Fruit fly (Drosophila melanogaster) whole organism, embryonic: Measurements from ENCODE around the gene uif.

ENCODE experiments used
- Antp ChIP-seq: fragments of 200-800 bp; sonication (Bioruptor generic); optimal IDR thresholded peaks from 3 replicates; lab custom pipeline; 2016; ENCODE audit warnings: missing biosample characterization, missing genetic modification characterization
- Bdp1 ChIP-seq: fragments of 200-800 bp; sonication (Bioruptor generic); optimal IDR thresholded peaks from 3 replicates; lab custom pipeline; 2016; ENCODE audit warnings: missing biosample characterization, missing genetic modification characterization
- CG12104 ChIP-seq: fragments of 200-800 bp; sonication (Bioruptor generic); optimal IDR thresholded peaks from 3 replicates; lab custom pipeline; 2016; ENCODE audit warnings: missing biosample characterization, missing genetic modification characterization
- CG12659 ChIP-seq: fragments of 200-800 bp; sonication (Bioruptor generic); optimal IDR thresholded peaks from 3 replicates; lab custom pipeline; 2017; ENCODE audit warnings: mild to moderate bottlenecking, missing biosample characterization, missing genetic modification reagents, missing genetic modification characterization
- CG13296 ChIP-seq: fragments of 200-800 bp; sonication (Bioruptor generic); optimal IDR thresholded peaks from 3 replicates; lab custom pipeline; 2018; ENCODE audit warnings: missing biosample characterization, mild to moderate bottlenecking, missing genetic modification characterization
- CG13424 ChIP-seq: fragments of 200-800 bp; sonication (Bioruptor generic); optimal IDR thresholded peaks from 2 replicates; lab custom pipeline; 2019; ENCODE audit warnings: missing biosample characterization, mild to moderate bottlenecking, missing genetic modification characterization, moderate library complexity
- CG13894 ChIP-seq: fragments of 200-800 bp; sonication (Bioruptor generic); optimal IDR thresholded peaks from 3 replicates; lab custom pipeline; 2018; ENCODE audit warnings: missing biosample characterization, mild to moderate bottlenecking, missing genetic modification characterization, moderate library complexity
- CG14667 ChIP-seq: fragments of 200-800 bp; sonication (Bioruptor generic); IDR thresholded peaks from 2 replicates; pipeline ENCODE4 v1.3.6; 2022; ENCODE audit warnings: missing biosample characterization, missing genetic modification characterization
- CG15479 ChIP-seq: fragments of 200-800 bp; sonication (Bioruptor generic); optimal IDR thresholded peaks from 3 replicates; lab custom pipeline; 2019; ENCODE audit warnings: missing biosample characterization, mild to moderate bottlenecking, missing genetic modification characterization, moderate library complexity
- CG17385 ChIP-seq: fragments of 200-800 bp; sonication (Bioruptor generic); optimal IDR thresholded peaks from 3 replicates; lab custom pipeline; 2018; ENCODE audit warnings: missing biosample characterization, mild to moderate bottlenecking, missing genetic modification characterization
- CG18476 ChIP-seq: fragments of 200-800 bp; sonication (Bioruptor generic); optimal IDR thresholded peaks from 2 replicates; lab custom pipeline; 2016; ENCODE audit warnings: missing biosample characterization, mild to moderate bottlenecking, missing genetic modification characterization
- CG2199 ChIP-seq: fragments of 200-800 bp; sonication (Bioruptor generic); IDR thresholded peaks from 3 replicates; pipeline ENCODE4 v1.3.6; 2022; ENCODE audit warnings: missing biosample characterization, missing genetic modification characterization
- CG31365 ChIP-seq: fragments of 200-800 bp; sonication (Bioruptor generic); optimal IDR thresholded peaks from 2 replicates; lab custom pipeline; 2018; ENCODE audit warnings: missing biosample characterization, mild to moderate bottlenecking, missing genetic modification characterization
- CG32767 ChIP-seq: fragments of 200-800 bp; sonication (Bioruptor generic); IDR thresholded peaks from 2 replicates; pipeline ENCODE4 v1.3.6; 2022; ENCODE audit warnings: missing biosample characterization, missing genetic modification characterization
- CG34224 ChIP-seq: fragments of 200-800 bp; sonication (Bioruptor generic); IDR thresholded peaks from 3 replicates; pipeline ENCODE4 v1.3.6; 2022; ENCODE audit warnings: missing biosample characterization, missing genetic modification characterization; ENCODE audit not compliant: partially characterized antibody
- CG4707 ChIP-seq: fragments of 200-800 bp; sonication (Bioruptor generic); optimal IDR thresholded peaks from 2 replicates; lab custom pipeline; 2018; ENCODE audit warnings: missing biosample characterization, mild to moderate bottlenecking, missing genetic modification characterization, moderate library complexity
- CG6791 ChIP-seq: fragments of 200-800 bp; sonication (Bioruptor generic); IDR thresholded peaks from 3 replicates; pipeline ENCODE4 v1.3.6; 2022; ENCODE audit warnings: missing biosample characterization, missing genetic modification characterization; ENCODE audit not compliant: partially characterized antibody
- CG6854 ChIP-seq: fragments of 200-800 bp; sonication (Bioruptor generic); optimal IDR thresholded peaks from 3 replicates; lab custom pipeline; 2017; ENCODE audit warnings: missing biosample characterization, mild to moderate bottlenecking, missing genetic modification characterization
- CG7745 ChIP-seq: fragments of 200-800 bp; sonication (Bioruptor generic); optimal IDR thresholded peaks from 2 replicates; lab custom pipeline; 2018; ENCODE audit warnings: missing biosample characterization, mild to moderate bottlenecking, missing genetic modification characterization, moderate library complexity
- CG8281 ChIP-seq: fragments of 200-800 bp; sonication (Bioruptor generic); optimal IDR thresholded peaks from 2 replicates; lab custom pipeline; 2018; ENCODE audit warnings: missing biosample characterization, mild to moderate bottlenecking, missing genetic modification characterization, moderate library complexity
- CG8290 ChIP-seq, 3 experiments: fragments of 200-800 bp; sonication (Bioruptor generic); optimal IDR thresholded peaks; 2 replicates each; lab custom pipeline; 2016 to 2019; ENCODE audit warnings: missing biosample characterization in 3 of 3, missing genetic modification characterization in 3 of 3, mild to moderate bottlenecking in 2 of 3, moderate library complexity in 1 of 3
- CG8388 ChIP-seq: fragments of 200-800 bp; sonication (Bioruptor generic); optimal IDR thresholded peaks from 2 replicates; lab custom pipeline; 2019; ENCODE audit warnings: missing biosample characterization, mild to moderate bottlenecking, missing genetic modification characterization, moderate library complexity
- CG8765 ChIP-seq: fragments of 200-800 bp; sonication (Bioruptor generic); IDR thresholded peaks from 2 replicates; pipeline ENCODE4 v1.3.6; 2022; ENCODE audit warnings: missing biosample characterization, missing genetic modification characterization
- CHES-1-like ChIP-seq: fragments of 200-800 bp; sonication (Bioruptor generic); optimal IDR thresholded peaks from 2 replicates; lab custom pipeline; 2016; ENCODE audit warnings: missing biosample characterization, missing genetic modification characterization
- Gug ChIP-seq: fragments of 200-800 bp; sonication (Bioruptor generic); IDR thresholded peaks from 4 replicates; pipeline ENCODE4 v1.3.6; 2022; ENCODE audit warnings: missing biosample characterization, missing genetic modification characterization
- Hey ChIP-seq: fragments of 200-800 bp; sonication (Bioruptor generic); optimal IDR thresholded peaks from 3 replicates; lab custom pipeline; 2018; ENCODE audit warnings: missing biosample characterization, mild to moderate bottlenecking, missing genetic modification characterization
- MBD-R2 ChIP-seq: fragments of 200-800 bp; sonication (Bioruptor generic); IDR thresholded peaks from 2 replicates; pipeline ENCODE4 v1.3.6; 2022; ENCODE audit warnings: missing biosample characterization, missing genetic modification characterization
- Meics ChIP-seq: fragments of 200-800 bp; sonication (Bioruptor generic); optimal IDR thresholded peaks from 2 replicates; lab custom pipeline; 2017; ENCODE audit warnings: missing biosample characterization, mild to moderate bottlenecking, missing genetic modification characterization
- Nf-YC ChIP-seq: fragments of 200-800 bp; optimal IDR thresholded peaks from 3 replicates; lab custom pipeline; 2019; ENCODE audit warnings: missing biosample characterization, mild to moderate bottlenecking, missing genetic modification characterization, moderate library complexity
- Opbp ChIP-seq: fragments of 200-800 bp; sonication (Bioruptor generic); IDR thresholded peaks from 3 replicates; pipeline ENCODE4 v1.3.6; 2022; ENCODE audit warnings: missing biosample characterization, missing genetic modification characterization; ENCODE audit not compliant: partially characterized antibody
- Spps ChIP-seq: fragments of 200-800 bp; sonication (Bioruptor generic); optimal IDR thresholded peaks from 2 replicates; lab custom pipeline; 2018; ENCODE audit warnings: missing biosample characterization, mild to moderate bottlenecking, missing genetic modification characterization
- Xbp1 ChIP-seq: fragments of 200-800 bp; sonication (Bioruptor generic); optimal IDR thresholded peaks from 3 replicates; lab custom pipeline; 2016; ENCODE audit warnings: missing biosample characterization, mild to moderate bottlenecking, missing genetic modification characterization
- Xrp1 ChIP-seq: fragments of 200-800 bp; sonication (Bioruptor generic); IDR thresholded peaks from 2 replicates; pipeline ENCODE4 v1.3.6; 2022; ENCODE audit warnings: missing biosample characterization, missing genetic modification characterization
- ap ChIP-seq: fragments of 200-800 bp; sonication (Bioruptor generic); IDR thresholded peaks from 2 replicates; pipeline ENCODE4 v1.3.6; 2022; ENCODE audit warnings: missing biosample characterization, missing genetic modification characterization
- ash1 ChIP-seq: fragments of 200-800 bp; sonication (Bioruptor generic); optimal IDR thresholded peaks from 2 replicates; lab custom pipeline; 2018; ENCODE audit warnings: missing biosample characterization, mild to moderate bottlenecking, missing genetic modification characterization
- bigmax ChIP-seq: fragments of 200-800 bp; sonication (Bioruptor generic); optimal IDR thresholded peaks from 2 replicates; lab custom pipeline; 2018; ENCODE audit warnings: missing biosample characterization, mild to moderate bottlenecking, missing genetic modification characterization
- br ChIP-seq: fragments of >200 bp; optimal IDR thresholded peaks from 2 replicates; lab custom pipeline; 2017
- cg ChIP-seq: fragments of 200-800 bp; sonication (Bioruptor generic); optimal IDR thresholded peaks from 3 replicates; lab custom pipeline; 2019; ENCODE audit warnings: missing biosample characterization, mild to moderate bottlenecking, missing genetic modification characterization, moderate library complexity
- da ChIP-seq: fragments of 200-800 bp; sonication (Bioruptor generic); optimal IDR thresholded peaks from 2 replicates; lab custom pipeline; 2016; ENCODE audit warnings: missing biosample characterization, missing genetic modification characterization
- disco-r ChIP-seq: fragments of 200-800 bp; sonication (Bioruptor generic); optimal IDR thresholded peaks from 2 replicates; lab custom pipeline; 2016; ENCODE audit warnings: missing biosample characterization, missing genetic modification characterization
- eve ChIP-seq, 2 experiments: fragments of >200 bp; optimal IDR thresholded peaks; 2 replicates each; lab custom pipeline; 2017; ENCODE audit warnings: missing biosample characterization in 2 of 2, missing genetic modification characterization in 2 of 2
- ewg ChIP-seq: fragments of 200-800 bp; sonication (Bioruptor generic); optimal IDR thresholded peaks from 3 replicates; lab custom pipeline; 2017; ENCODE audit warnings: mild to moderate bottlenecking, missing biosample characterization, missing genetic modification reagents, missing genetic modification characterization
- lmd ChIP-seq: fragments of 200-800 bp; sonication (Bioruptor generic); IDR thresholded peaks from 2 replicates; pipeline ENCODE4 v1.3.6; 2022; ENCODE audit warnings: missing biosample characterization, missing genetic modification characterization
- nerfin-1 ChIP-seq: fragments of 200-800 bp; sonication (Bioruptor generic); optimal IDR thresholded peaks from 3 replicates; lab custom pipeline; 2019; ENCODE audit warnings: missing biosample characterization, mild to moderate bottlenecking, missing genetic modification characterization, moderate library complexity
- pros ChIP-seq: fragments of 200-800 bp; sonication (Bioruptor generic); optimal IDR thresholded peaks from 3 replicates; lab custom pipeline; 2019; ENCODE audit warnings: missing biosample characterization, mild to moderate bottlenecking, missing genetic modification characterization, moderate library complexity
- row ChIP-seq: fragments of 200-800 bp; sonication (Bioruptor generic); IDR thresholded peaks from 3 replicates; pipeline ENCODE4 v1.3.6; 2022; ENCODE audit warnings: missing biosample characterization, missing genetic modification characterization
- so ChIP-seq: fragments of 200-800 bp; sonication (Bioruptor generic); IDR thresholded peaks from 3 replicates; pipeline ENCODE4 v1.3.6; 2022; ENCODE audit warnings: missing biosample characterization, missing genetic modification characterization
- tgo ChIP-seq: fragments of 200-800 bp; sonication (Bioruptor generic); IDR thresholded peaks from 3 replicates; pipeline ENCODE4 v1.3.6; 2022; ENCODE audit warnings: missing biosample characterization, missing genetic modification characterization
- tna ChIP-seq: fragments of 200-800 bp; sonication (Bioruptor generic); IDR thresholded peaks from 2 replicates; pipeline ENCODE4 v1.3.6; 2022; ENCODE audit warnings: missing biosample characterization, missing genetic modification characterization; ENCODE audit not compliant: partially characterized antibody
- z ChIP-seq: fragments of 200-800 bp; sonication (Bioruptor generic); IDR thresholded peaks from 3 replicates; pipeline ENCODE4 v1.3.6; 2022; ENCODE audit warnings: missing biosample characterization, missing genetic modification characterization
- zen ChIP-seq: fragments of 200-800 bp; sonication (Bioruptor generic); optimal IDR thresholded peaks from 3 replicates; lab custom pipeline; 2018; ENCODE audit warnings: missing biosample characterization, mild to moderate bottlenecking, missing genetic modification characterization, moderate library complexity

uif gene

DNA sequence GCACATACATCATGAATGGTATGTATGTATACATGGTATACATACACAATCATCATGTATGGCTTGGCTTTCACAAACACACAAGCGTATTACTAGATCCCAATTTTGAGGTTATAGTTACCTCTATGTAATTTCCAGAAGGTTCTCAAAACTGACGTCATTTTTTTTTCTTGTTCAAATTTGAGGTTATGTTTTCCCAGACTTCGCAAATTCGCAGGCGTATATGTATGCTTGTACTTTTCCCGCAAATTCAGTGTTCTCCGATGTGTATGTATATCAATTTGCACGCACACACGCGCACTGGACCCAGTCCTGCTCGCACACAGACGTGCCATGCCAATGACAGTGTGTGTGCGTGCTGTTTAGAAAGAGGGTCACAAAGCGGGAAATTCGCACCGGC lies 43.9 kb downstream of the uif start (continued):
- TF ChIP-seq Opbp (no peak), lmd (GFP tag; lab: Robert Waterston, UW) (no peak), ewg (GFP tag; lab: Kevin White, UChicago) (peak; percentile 85), Hey (tag; lab: Kevin White, UChicago) (no peak), CG8281 (tag; lab: Kevin White, UChicago) (no peak), zen (tag; lab: Kevin White, UChicago) (no peak), CG12659 (GFP tag; lab: Kevin White, UChicago) (no peak), CG32767 (peak; percentile 95), CG17385 (no peak), eve (GFP tag; optimal IDR thresholded peaks at IDR 0.05; lab: Kevin White, UChicago) (no peak), z (GFP tag; lab: Robert Waterston, UW) (no peak), CG6791 (GFP tag; lab: Robert Waterston, UW) (peak; percentile 68), Nf-YC (tag; lab: Kevin White, UChicago) (peak; percentile 9), Antp (GFP tag; lab: Kevin White, UChicago) (no peak), row (GFP tag; lab: Robert Waterston, UW) (peak; percentile 20; the same call in 1 of the 3 replicates), CG31365 (no peak), MBD-R2 (GFP tag; lab: Robert Waterston, UW) (peak; percentile 31; the same call in 1 of the 2 replicates), CG13894 (tag; lab: Kevin White, UChicago) (peak; percentile 63), CG13296 (GFP tag; lab: Kevin White, UChicago) (peak; percentile 9), tna (GFP tag; lab: Robert Waterston, UW) (no peak), cg (GFP tag; lab: Kevin White, UChicago) (peak; percentile 84), Meics (GFP tag; lab: Kevin White, UChicago) (no peak), CG15479 (GFP tag; lab: Kevin White, UChicago) (peak; percentile 71), tgo (GFP tag; lab: Robert Waterston, UW) (no peak), CG6854 (GFP tag; lab: Kevin White, UChicago) (no peak), bigmax (peak; percentile 97), CG14667 (GFP tag; lab: Robert Waterston, UW) (no peak), ash1 (GFP tag; lab: Kevin White, UChicago) (no peak), Spps (tag; lab: Kevin White, UChicago) (no peak), CG12104 (GFP tag; lab: Kevin White, UChicago) (no peak), CG34224 (GFP tag; lab: Robert Waterston, UW) (peak; percentile 26; the same call in 1 of the 3 replicates), CG8765 (0 out of 2 replicates have a peak, but pooled peaks have one; percentile 9), da (GFP tag; lab: Kevin White, UChicago) (no peak), CG4707 (GFP tag; lab: Kevin White, UChicago) (no peak), nerfin-1 (peak; percentile 7), CG8388 (GFP tag; lab: Kevin White, UChicago) (no peak), pros (GFP tag; lab: Kevin White, UChicago) (no peak), Bdp1 (GFP tag; lab: Kevin White, UChicago) (no peak), ap (GFP tag; lab: Robert Waterston, UW) (no peak), disco-r (GFP tag; lab: Kevin White, UChicago) (no peak), Xrp1 (GFP tag; lab: Robert Waterston, UW) (no peak), Gug (GFP tag; lab: Robert Waterston, UW) (no peak), CG2199 (GFP tag; lab: Robert Waterston, UW) (0 out of 3 replicates have a peak, but pooled peaks have one; percentile 54), Xbp1 (no peak), CG13424 (tag; lab: Kevin White, UChicago) (no peak), br (lab: Kevin White, UChicago) (no peak), CHES-1-like (GFP tag; lab: Kevin White, UChicago) (no peak), so (GFP tag; lab: Robert Waterston, UW) (no peak), CG8290 (GFP tag; optimal IDR thresholded peaks at IDR 0.05; lab: Kevin White, UChicago) (peak; percentile 99), CG8290 (tag; optimal IDR thresholded peaks at IDR 0.05; lab: Kevin White, UChicago) (peak; percentile 30 to 87), CG18476 (GFP tag; lab: Kevin White, UChicago) (no peak), CG7745 (tag; lab: Kevin White, UChicago) (no peak)
